Fruit fly (Drosophila melanogaster) whole organism, embryonic: Measurements from ENCODE around the gene CG43055.

Experiments used
- BtbVII ChIP-seq: fragments of 200-800 bp; sonication (Bioruptor generic); optimal IDR thresholded peaks from 3 replicates; lab custom pipeline; 2017; ENCODE audit warnings: missing biosample characterization, mild to moderate bottlenecking, missing genetic modification characterization
- CG11560 ChIP-seq: fragments of 200-800 bp; sonication (Bioruptor generic); IDR thresholded peaks from 3 replicates; pipeline ENCODE4 v1.3.6; 2022; ENCODE audit warnings: missing biosample characterization, missing genetic modification characterization
- CG12155 ChIP-seq: fragments of 200-800 bp; sonication (Bioruptor generic); optimal IDR thresholded peaks from 3 replicates; lab custom pipeline; 2016; ENCODE audit warnings: missing biosample characterization, missing genetic modification characterization
- CG12299 ChIP-seq: fragments of 200-800 bp; sonication (Bioruptor generic); optimal IDR thresholded peaks from 2 replicates; lab custom pipeline; 2018; ENCODE audit warnings: missing biosample characterization, mild to moderate bottlenecking, missing genetic modification characterization
- CG12769 ChIP-seq: fragments of 200-800 bp; sonication (Bioruptor generic); optimal IDR thresholded peaks from 2 replicates; lab custom pipeline; 2019; ENCODE audit warnings: missing biosample characterization, mild to moderate bottlenecking, missing genetic modification characterization, moderate library complexity
- CG13287 ChIP-seq: fragments of 200-800 bp; sonication (Bioruptor generic); IDR thresholded peaks from 2 replicates; pipeline ENCODE4 v1.3.6; 2022; ENCODE audit warnings: missing biosample characterization, missing genetic modification characterization; ENCODE audit not compliant: partially characterized antibody
- CG13894 ChIP-seq: fragments of 200-800 bp; sonication (Bioruptor generic); optimal IDR thresholded peaks from 3 replicates; lab custom pipeline; 2018; ENCODE audit warnings: missing biosample characterization, mild to moderate bottlenecking, missing genetic modification characterization, moderate library complexity
- CG15011 ChIP-seq: fragments of 200-800 bp; sonication (Bioruptor generic); optimal IDR thresholded peaks from 3 replicates; lab custom pipeline; 2018; ENCODE audit warnings: missing biosample characterization, mild to moderate bottlenecking, missing genetic modification characterization
- CG1647 ChIP-seq: fragments of 200-800 bp; sonication (Bioruptor generic); optimal IDR thresholded peaks from 3 replicates; lab custom pipeline; 2016; ENCODE audit warnings: missing biosample characterization, missing genetic modification characterization
- CG16815 ChIP-seq: fragments of 200-800 bp; sonication (Bioruptor generic); optimal IDR thresholded peaks from 3 replicates; lab custom pipeline; 2017; ENCODE audit warnings: missing biosample characterization, mild to moderate bottlenecking, missing genetic modification characterization
- CG18599 ChIP-seq: fragments of 200-800 bp; sonication (Bioruptor generic); optimal IDR thresholded peaks from 3 replicates; lab custom pipeline; 2017; ENCODE audit warnings: missing biosample characterization, missing genetic modification characterization, mild to moderate bottlenecking, moderate library complexity, missing genetic modification reagents
- CG2712 ChIP-seq: fragments of 200-800 bp; optimal IDR thresholded peaks from 3 replicates; lab custom pipeline; 2019; ENCODE audit warnings: missing biosample characterization, mild to moderate bottlenecking, missing genetic modification characterization, moderate library complexity
- CG2875 ChIP-seq: fragments of 200-800 bp; sonication (Bioruptor generic); optimal IDR thresholded peaks from 2 replicates; lab custom pipeline; 2017; ENCODE audit warnings: missing biosample characterization, mild to moderate bottlenecking, missing genetic modification characterization, missing genetic modification reagents
- CG33213 ChIP-seq: fragments of 200-800 bp; sonication (Bioruptor generic); optimal IDR thresholded peaks from 3 replicates; lab custom pipeline; 2016; ENCODE audit warnings: missing biosample characterization, missing genetic modification characterization
- CG4424 ChIP-seq: fragments of 200-800 bp; sonication (Bioruptor generic); optimal IDR thresholded peaks from 3 replicates; lab custom pipeline; 2016; ENCODE audit warnings: missing biosample characterization, missing genetic modification characterization
- CG9876 ChIP-seq: fragments of 200-800 bp; sonication (Bioruptor generic); optimal IDR thresholded peaks from 2 replicates; lab custom pipeline; 2016; ENCODE audit warnings: missing biosample characterization, missing genetic modification characterization
- D19B ChIP-seq: fragments of 200-800 bp; sonication (Bioruptor generic); optimal IDR thresholded peaks from 2 replicates; lab custom pipeline; 2017; ENCODE audit warnings: missing biosample characterization, mild to moderate bottlenecking, missing genetic modification characterization
- Doc3 ChIP-seq: fragments of 200-800 bp; sonication (Bioruptor generic); IDR thresholded peaks from 3 replicates; pipeline ENCODE4 v1.3.6; 2022; ENCODE audit warnings: missing biosample characterization, missing genetic modification characterization; ENCODE audit not compliant: partially characterized antibody
- E2f1 ChIP-seq: fragments of 200-800 bp; sonication (Bioruptor generic); IDR thresholded peaks from 2 replicates; pipeline ENCODE4 v1.3.6; 2022; ENCODE audit warnings: missing biosample characterization, missing genetic modification characterization
- Gug ChIP-seq: fragments of 200-800 bp; sonication (Bioruptor generic); IDR thresholded peaks from 4 replicates; pipeline ENCODE4 v1.3.6; 2022; ENCODE audit warnings: missing biosample characterization, missing genetic modification characterization
- Hmr ChIP-seq: fragments of 200-800 bp; sonication (Bioruptor generic); optimal IDR thresholded peaks from 3 replicates; lab custom pipeline; 2017; ENCODE audit warnings: mild to moderate bottlenecking, missing biosample characterization, missing genetic modification reagents, missing genetic modification characterization
- Kr ChIP-seq: fragments of 200-800 bp; sonication (Bioruptor generic); optimal IDR thresholded peaks from 2 replicates; lab custom pipeline; 2017; ENCODE audit warnings: missing biosample characterization, mild to moderate bottlenecking, missing genetic modification characterization
- Meics ChIP-seq: fragments of 200-800 bp; sonication (Bioruptor generic); optimal IDR thresholded peaks from 2 replicates; lab custom pipeline; 2017; ENCODE audit warnings: missing biosample characterization, mild to moderate bottlenecking, missing genetic modification characterization
- Neu2 ChIP-seq: fragments of 200-800 bp; sonication (Bioruptor generic); optimal IDR thresholded peaks from 3 replicates; lab custom pipeline; 2016; ENCODE audit warnings: missing biosample characterization, missing genetic modification characterization, borderline replicate concordance
- Ptx1 ChIP-seq: fragments of 200-800 bp; sonication (Bioruptor generic); IDR thresholded peaks from 2 replicates; pipeline ENCODE4 v1.3.6; 2022; ENCODE audit warnings: missing biosample characterization, missing genetic modification characterization
- Usf ChIP-seq: fragments of 200-800 bp; sonication (Bioruptor generic); optimal IDR thresholded peaks from 2 replicates; lab custom pipeline; 2017; ENCODE audit warnings: missing genotype, missing biosample characterization, missing genetic modification characterization
- Vsx1 ChIP-seq: fragments of 200-800 bp; sonication (Bioruptor generic); optimal IDR thresholded peaks from 2 replicates; lab custom pipeline; 2017; ENCODE audit warnings: missing biosample characterization, mild to moderate bottlenecking, missing genetic modification characterization, missing genetic modification reagents
- ac ChIP-seq: fragments of 200-800 bp; sonication (Bioruptor generic); optimal IDR thresholded peaks from 3 replicates; lab custom pipeline; 2017; ENCODE audit warnings: missing biosample characterization, mild to moderate bottlenecking, missing genetic modification characterization
- ase ChIP-seq: fragments of 200-800 bp; sonication (Bioruptor generic); IDR thresholded peaks from 3 replicates; pipeline ENCODE4 v1.3.6; 2022; ENCODE audit warnings: missing biosample characterization, missing genetic modification characterization
- ci ChIP-seq: fragments of 200-800 bp; sonication (Bioruptor generic); IDR thresholded peaks from 3 replicates; pipeline ENCODE4 v1.3.6; 2022; ENCODE audit warnings: missing biosample characterization, missing genetic modification characterization
- dimm ChIP-seq: fragments of 200-800 bp; sonication (Bioruptor generic); IDR thresholded peaks from 2 replicates; pipeline ENCODE4 v1.3.6; 2022; ENCODE audit warnings: missing biosample characterization, missing genetic modification characterization
- exex ChIP-seq: fragments of 200-800 bp; sonication (Bioruptor generic); optimal IDR thresholded peaks from 4 replicates; lab custom pipeline; 2018; ENCODE audit warnings: missing biosample characterization, mild to moderate bottlenecking, missing genetic modification characterization, moderate library complexity
- fru ChIP-seq: fragments of >200 bp; optimal IDR thresholded peaks from 2 replicates; lab custom pipeline; 2017
- gcm ChIP-seq: fragments of 200-800 bp; sonication (Bioruptor generic); optimal IDR thresholded peaks from 2 replicates; lab custom pipeline; 2019; ENCODE audit warnings: missing biosample characterization, mild to moderate bottlenecking, missing genetic modification characterization, moderate library complexity
- h ChIP-seq: fragments of >200 bp; optimal IDR thresholded peaks from 2 replicates; lab custom pipeline; 2017
- hb ChIP-seq: fragments of 200-800 bp; sonication (Bioruptor generic); IDR thresholded peaks from 3 replicates; pipeline ENCODE4 v1.3.6; 2022; ENCODE audit warnings: missing biosample characterization, missing genetic modification characterization; ENCODE audit not compliant: partially characterized antibody
- klu ChIP-seq: fragments of 200-800 bp; sonication (Bioruptor generic); IDR thresholded peaks from 2 replicates; pipeline ENCODE4 v1.3.6; 2022; ENCODE audit warnings: missing biosample characterization, missing genetic modification characterization
- maf-S ChIP-seq: fragments of 200-800 bp; sonication (Bioruptor generic); optimal IDR thresholded peaks from 2 replicates; lab custom pipeline; 2016; ENCODE audit warnings: missing biosample characterization, missing genetic modification characterization
- pzg ChIP-seq: fragments of 200-800 bp; sonication (Bioruptor generic); optimal IDR thresholded peaks from 3 replicates; lab custom pipeline; 2018; ENCODE audit warnings: missing biosample characterization, mild to moderate bottlenecking, missing genetic modification characterization, moderate library complexity
- ro ChIP-seq: fragments of 200-800 bp; sonication (Bioruptor generic); IDR thresholded peaks from 2 replicates; pipeline ENCODE4 v1.3.6; 2022; ENCODE audit warnings: missing biosample characterization, missing genetic modification characterization
- row ChIP-seq: fragments of 200-800 bp; sonication (Bioruptor generic); IDR thresholded peaks from 3 replicates; pipeline ENCODE4 v1.3.6; 2022; ENCODE audit warnings: missing biosample characterization, missing genetic modification characterization
- schlank ChIP-seq: fragments of 200-800 bp; sonication (Bioruptor generic); optimal IDR thresholded peaks from 2 replicates; lab custom pipeline; 2018; ENCODE audit warnings: missing biosample characterization, mild to moderate bottlenecking, missing genetic modification characterization
- slou ChIP-seq: fragments of 200-800 bp; sonication (Bioruptor generic); optimal IDR thresholded peaks from 3 replicates; lab custom pipeline; 2016; ENCODE audit warnings: missing biosample characterization, missing genetic modification characterization
- tna ChIP-seq: fragments of 200-800 bp; sonication (Bioruptor generic); IDR thresholded peaks from 2 replicates; pipeline ENCODE4 v1.3.6; 2022; ENCODE audit warnings: missing biosample characterization, missing genetic modification characterization; ENCODE audit not compliant: partially characterized antibody
- tup ChIP-seq: fragments of 200-800 bp; sonication (Bioruptor generic); optimal IDR thresholded peaks from 2 replicates; lab custom pipeline; 2016; ENCODE audit warnings: missing biosample characterization, mild to moderate bottlenecking, missing genetic modification characterization, moderate library complexity
- tx ChIP-seq: fragments of 200-800 bp; sonication (Bioruptor generic); optimal IDR thresholded peaks from 2 replicates; lab custom pipeline; 2016; ENCODE audit warnings: missing biosample characterization, missing genetic modification characterization
- vnd ChIP-seq: fragments of 200-800 bp; sonication (Bioruptor generic); IDR thresholded peaks from 3 replicates; pipeline ENCODE4 v1.3.6; 2022; ENCODE audit warnings: missing biosample characterization, missing genetic modification characterization; ENCODE audit not compliant: partially characterized antibody
- wdn ChIP-seq: fragments of 200-800 bp; sonication (Bioruptor generic); IDR thresholded peaks from 2 replicates; pipeline ENCODE4 v1.3.6; 2022; ENCODE audit warnings: missing biosample characterization, missing genetic modification characterization

Gene CG43055

dm6 chr2L:4458119-4459056, 47.4 kb downstream of the CG43055 start, which contains the start of gene RpL27A (continued):
- TF ChIP-seq CG13287 (GFP tag; lab: Robert Waterston, UW) (peak; percentile 71), gcm (GFP tag; lab: Kevin White, UChicago) (peak; percentile 71), E2f1 (GFP tag; lab: Robert Waterston, UW) (peak; percentile 71), CG12299 (tag; lab: Kevin White, UChicago) (peak; percentile 60), hb (GFP tag; lab: Robert Waterston, UW) (no peak), CG11560 (no peak; the same call in 2 of the 3 replicates), CG15011 (GFP tag; lab: Kevin White, UChicago) (peak; percentile 64), CG13894 (peak; percentile 72), D19B (GFP tag; lab: Kevin White, UChicago) (peak; percentile 47), CG2875 (GFP tag; lab: Kevin White, UChicago) (peak; percentile 84), CG12769 (peak; percentile 72), h (lab: Kevin White, UChicago) (no peak), wdn (GFP tag; lab: Robert Waterston, UW) (peak; percentile 53), CG9876 (peak; percentile 77), row (GFP tag; lab: Robert Waterston, UW) (peak; percentile 70), Ptx1 (GFP tag; lab: Robert Waterston, UW) (peak; percentile 65), tna (GFP tag; lab: Robert Waterston, UW) (peak; percentile 44; the same call in 1 of the 2 replicates), tx (GFP tag; lab: Kevin White, UChicago) (no peak), dimm (GFP tag; lab: Robert Waterston, UW) (peak; percentile 49; the same call in 1 of the 2 replicates), CG12155 (GFP tag; lab: Kevin White, UChicago) (peak; percentile 15), Neu2 (GFP tag; lab: Kevin White, UChicago) (no peak), Kr (GFP tag; lab: Kevin White, UChicago) (no peak), CG2712 (tag; lab: Kevin White, UChicago) (peak; percentile 71), Hmr (peak; percentile 93), schlank (peak; percentile 84), Meics (GFP tag; lab: Kevin White, UChicago) (peak; percentile 87), slou (peak; percentile 63), ci (GFP tag; lab: Robert Waterston, UW) (peak; percentile 97), Usf (GFP tag; lab: Kevin White, UChicago) (peak; percentile 69), Doc3 (GFP tag; lab: Robert Waterston, UW) (no peak), CG1647 (GFP tag; lab: Kevin White, UChicago) (peak; percentile 60), klu (peak; percentile 35; the same call in 1 of the 2 replicates), Gug (GFP tag; lab: Robert Waterston, UW) (peak; percentile 38; the same call in 2 of the 4 replicates), CG4424 (GFP tag; lab: Kevin White, UChicago) (peak; percentile 69), ase (GFP tag; lab: Robert Waterston, UW) (peak; percentile 37; the same call in 1 of the 3 replicates), tup (GFP tag; lab: Kevin White, UChicago) (no peak), vnd (GFP tag; lab: Robert Waterston, UW) (peak; percentile 47; the same call in 1 of the 3 replicates), CG18599 (GFP tag; lab: Kevin White, UChicago) (peak; percentile 83), maf-S (GFP tag; lab: Kevin White, UChicago) (peak; percentile 53), BtbVII (peak; percentile 80), fru (no peak), ac (GFP tag; lab: Kevin White, UChicago) (peak; percentile 74), ro (GFP tag; lab: Robert Waterston, UW) (peak; percentile 65), pzg (GFP tag; lab: Kevin White, UChicago) (peak; percentile 73), exex (peak; percentile 40), CG16815 (peak; percentile 47), CG33213 (GFP tag; lab: Kevin White, UChicago) (peak; percentile 85), Vsx1 (GFP tag; lab: Kevin White, UChicago) (peak; percentile 74)
